Worm (Caenorhabditis elegans) whole organism, young adult: ENCODE measurements around the gene cls-1.

Experiments used
- B0336.3 ChIP-seq: fragments of 200-800 bp; sonication (Bioruptor generic); IDR thresholded peaks from 2 replicates; pipeline ENCODE4 v1.3.6; 2022; ENCODE audit warnings: missing genetic modification characterization, missing compliant biosample characterization
- ZK185.1 ChIP-seq: sonication (generic microtip); optimal IDR thresholded peaks from 2 replicates; lab custom pipeline; 2016; ENCODE audit warnings: mild to moderate bottlenecking, missing genetic modification characterization, missing compliant biosample characterization; ENCODE audit not compliant: poor library complexity, severe bottlenecking
- lin-40 ChIP-seq: sonication (generic microtip); optimal IDR thresholded peaks from 2 replicates; lab custom pipeline; 2016; ENCODE audit warnings: missing genetic modification characterization, mild to moderate bottlenecking, missing compliant biosample characterization, missing genotype, missing genetic modification reagents
- sdz-38 ChIP-seq: sonication (generic microtip); optimal IDR thresholded peaks from 2 replicates; lab custom pipeline; 2016; ENCODE audit warnings: missing genotype, missing genetic modification characterization, missing compliant biosample characterization
- tbx-9 ChIP-seq: sonication (generic microtip); optimal IDR thresholded peaks from 2 replicates; lab custom pipeline; 2016; ENCODE audit warnings: borderline replicate concordance, missing genetic modification characterization, inconsistent platforms, missing compliant biosample characterization

DNA sequence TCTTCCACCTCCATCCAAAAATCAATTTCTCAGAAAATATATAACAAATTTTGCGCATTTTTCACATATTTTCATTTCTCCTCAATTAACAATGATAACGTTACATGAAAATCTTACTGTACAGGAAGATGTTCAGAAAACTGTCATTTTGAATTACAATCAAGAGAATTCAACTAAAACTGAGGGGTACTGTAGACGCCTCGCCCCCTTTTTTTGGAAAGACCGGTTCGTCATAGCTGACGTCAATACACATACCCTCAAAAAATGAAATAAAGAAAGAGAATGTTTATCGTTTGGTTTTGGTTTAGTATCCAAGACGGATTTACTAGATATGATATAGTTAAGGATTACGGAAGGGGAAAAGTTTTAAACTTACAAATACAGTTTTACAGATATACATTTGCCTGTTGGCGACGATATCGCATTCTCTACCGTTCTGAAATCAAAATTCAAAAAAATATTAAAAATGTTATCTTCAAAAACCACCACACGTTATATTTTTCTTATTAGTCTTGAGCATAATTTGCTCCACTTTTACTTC lies 50.0 kb downstream of the cls-1 start:
- no peak for TF ChIP-seq sdz-38 (tag; lab: Kevin White, UChicago)
- no peak for TF ChIP-seq lin-40
- TF ChIP-seq tbx-9 (tag; lab: Kevin White, UChicago), result no peak
- no peak for TF ChIP-seq ZK185.1
- TF ChIP-seq B0336.3, result no peak
